Fruit fly (Drosophila melanogaster) whole organism, embryonic: Measurements from ENCODE around the gene Moe.

Experiments used
- B-H1 ChIP-seq: fragments of 200-800 bp; sonication (Bioruptor generic); IDR thresholded peaks from 3 replicates; pipeline ENCODE4 v1.3.6; 2022; ENCODE audit warnings: missing biosample characterization, missing genetic modification characterization
- CG10959 ChIP-seq: fragments of 200-800 bp; sonication (Bioruptor generic); IDR thresholded peaks from 2 replicates; pipeline ENCODE4 v1.3.6; 2022; ENCODE audit warnings: missing biosample characterization, missing genetic modification characterization
- CG11247 ChIP-seq: fragments of 200-800 bp; sonication (Bioruptor generic); IDR thresholded peaks from 2 replicates; pipeline ENCODE4 v1.3.6; 2022; ENCODE audit warnings: missing biosample characterization, missing genetic modification characterization
- CG12659 ChIP-seq: fragments of 200-800 bp; sonication (Bioruptor generic); optimal IDR thresholded peaks from 3 replicates; lab custom pipeline; 2017; ENCODE audit warnings: mild to moderate bottlenecking, missing biosample characterization, missing genetic modification reagents, missing genetic modification characterization
- CG12942 ChIP-seq: fragments of 200-800 bp; sonication (Bioruptor generic); optimal IDR thresholded peaks from 3 replicates; lab custom pipeline; 2016; ENCODE audit warnings: missing biosample characterization, missing genetic modification characterization
- CG15479 ChIP-seq: fragments of 200-800 bp; sonication (Bioruptor generic); optimal IDR thresholded peaks from 3 replicates; lab custom pipeline; 2019; ENCODE audit warnings: missing biosample characterization, mild to moderate bottlenecking, missing genetic modification characterization, moderate library complexity
- CG15514 ChIP-seq: fragments of 200-800 bp; sonication (Bioruptor generic); optimal IDR thresholded peaks from 3 replicates; lab custom pipeline; 2017; ENCODE audit warnings: missing biosample characterization, missing genetic modification characterization, mild to moderate bottlenecking, moderate library complexity, missing genetic modification reagents
- CG17385 ChIP-seq: fragments of 200-800 bp; sonication (Bioruptor generic); optimal IDR thresholded peaks from 3 replicates; lab custom pipeline; 2018; ENCODE audit warnings: missing biosample characterization, mild to moderate bottlenecking, missing genetic modification characterization
- CG31388 ChIP-seq: fragments of 200-800 bp; sonication (Bioruptor generic); optimal IDR thresholded peaks from 2 replicates; lab custom pipeline; 2016; ENCODE audit warnings: missing biosample characterization, missing genetic modification characterization
- CG32767 ChIP-seq: fragments of 200-800 bp; sonication (Bioruptor generic); IDR thresholded peaks from 2 replicates; pipeline ENCODE4 v1.3.6; 2022; ENCODE audit warnings: missing biosample characterization, missing genetic modification characterization
- CG3726 ChIP-seq: fragments of 200-800 bp; sonication (Bioruptor generic); IDR thresholded peaks from 3 replicates; pipeline ENCODE4, ENCODE4 v1.3.6; 2022; ENCODE audit warnings: missing biosample characterization, missing genetic modification characterization
- CG3838 ChIP-seq: fragments of 200-800 bp; sonication (Bioruptor generic); optimal IDR thresholded peaks from 3 replicates; lab custom pipeline; 2016; ENCODE audit warnings: missing biosample characterization, missing genetic modification characterization
- CG4820 ChIP-seq: fragments of 200-800 bp; sonication (Bioruptor generic); optimal IDR thresholded peaks from 3 replicates; lab custom pipeline; 2016; ENCODE audit warnings: missing biosample characterization, missing genetic modification characterization
- CG5245 ChIP-seq: fragments of 200-800 bp; sonication (Bioruptor generic); optimal IDR thresholded peaks from 3 replicates; lab custom pipeline; 2016; ENCODE audit warnings: missing biosample characterization, missing genetic modification characterization
- CG9876 ChIP-seq: fragments of 200-800 bp; sonication (Bioruptor generic); optimal IDR thresholded peaks from 2 replicates; lab custom pipeline; 2016; ENCODE audit warnings: missing biosample characterization, missing genetic modification characterization
- Eip74EF ChIP-seq, 2 experiments: fragments of 200-800 bp in 1 of 2; fragments of >200 bp in 1 of 2; sonication (Bioruptor generic) in 1 of 2; optimal IDR thresholded peaks; 2 replicates each; lab custom pipeline; 2017 to 2019; ENCODE audit warnings: missing biosample characterization in 2 of 2, missing genetic modification characterization in 2 of 2, mild to moderate bottlenecking in 1 of 2, moderate library complexity in 1 of 2
- Elba2 ChIP-seq: fragments of 200-800 bp; sonication (Bioruptor generic); optimal IDR thresholded peaks from 3 replicates; lab custom pipeline; 2016; ENCODE audit warnings: missing biosample characterization, missing genetic modification characterization
- Max ChIP-seq: fragments of 200-800 bp; sonication (Bioruptor generic); optimal IDR thresholded peaks from 2 replicates; lab custom pipeline; 2016; ENCODE audit warnings: missing biosample characterization, mild to moderate bottlenecking, missing genetic modification characterization
- Med ChIP-seq: fragments of 200-800 bp; sonication (Bioruptor generic); peaks from one replicate; lab custom pipeline; 2016; ENCODE audit warnings: missing biosample characterization, missing genetic modification characterization, mild to moderate bottlenecking, inconsistent platforms, moderate library complexity
- Neu2 ChIP-seq: fragments of 200-800 bp; sonication (Bioruptor generic); optimal IDR thresholded peaks from 3 replicates; lab custom pipeline; 2016; ENCODE audit warnings: missing biosample characterization, missing genetic modification characterization, borderline replicate concordance
- Sry-δ ChIP-seq: fragments of 200-800 bp; sonication (Bioruptor generic); optimal IDR thresholded peaks from 2 replicates; lab custom pipeline; 2016; ENCODE audit warnings: missing biosample characterization, missing genetic modification characterization
- Trl ChIP-seq, 3 experiments: fragments of >200 bp in 2 of 3; fragments of 200-800 bp in 1 of 3; sonication (Bioruptor generic) in 1 of 3; optimal IDR thresholded peaks; 2 replicates in 1 of 3; 3 replicates in 2 of 3; lab custom pipeline; 2016 to 2017; ENCODE audit warnings: missing biosample characterization in 1 of 3, missing genetic modification characterization in 1 of 3
- amos ChIP-seq: fragments of 200-800 bp; sonication (Bioruptor generic); IDR thresholded peaks from 2 replicates; pipeline ENCODE4 v1.3.6; 2022; ENCODE audit warnings: missing biosample characterization, missing genetic modification characterization; ENCODE audit not compliant: partially characterized antibody
- cg ChIP-seq: fragments of 200-800 bp; sonication (Bioruptor generic); optimal IDR thresholded peaks from 3 replicates; lab custom pipeline; 2019; ENCODE audit warnings: missing biosample characterization, mild to moderate bottlenecking, missing genetic modification characterization, moderate library complexity
- chinmo ChIP-seq: fragments of 200-800 bp; sonication (Bioruptor generic); IDR thresholded peaks from 4 replicates; pipeline ENCODE4 v1.3.6; 2022; ENCODE audit warnings: missing biosample characterization, missing genetic modification characterization; ENCODE audit not compliant: partially characterized antibody
- ci ChIP-seq: fragments of 200-800 bp; sonication (Bioruptor generic); IDR thresholded peaks from 3 replicates; pipeline ENCODE4 v1.3.6; 2022; ENCODE audit warnings: missing biosample characterization, missing genetic modification characterization
- dmrt11E ChIP-seq: fragments of 200-800 bp; sonication (Bioruptor generic); optimal IDR thresholded peaks from 3 replicates; lab custom pipeline; 2018; ENCODE audit warnings: missing biosample characterization, mild to moderate bottlenecking, missing genetic modification characterization, moderate library complexity
- esg ChIP-seq: fragments of 200-800 bp; sonication (Bioruptor generic); conservative IDR thresholded peaks from 2 replicates; pipeline ENCODE4 v1.3.6; 2022; ENCODE audit warnings: missing biosample characterization, missing genetic modification characterization
- fd64A ChIP-seq: fragments of 200-800 bp; sonication (Bioruptor generic); optimal IDR thresholded peaks from 3 replicates; lab custom pipeline; 2018; ENCODE audit warnings: missing biosample characterization, mild to moderate bottlenecking, missing genetic modification characterization
- gsb-n ChIP-seq: fragments of 200-800 bp; sonication (Bioruptor generic); optimal IDR thresholded peaks from 3 replicates; lab custom pipeline; 2018; ENCODE audit warnings: missing biosample characterization, mild to moderate bottlenecking, missing genetic modification characterization
- hkb ChIP-seq, 2 experiments: fragments of 200-800 bp in 1 of 2; fragments of >200 bp in 1 of 2; sonication (Bioruptor generic) in 1 of 2; IDR thresholded peaks in 1 of 2; optimal IDR thresholded peaks in 1 of 2; 2 replicates each; pipeline versions ENCODE4 v1.3.6 to Lab custom; 2017 to 2022; ENCODE audit warnings: missing biosample characterization in 1 of 2, missing genetic modification characterization in 1 of 2
- insv ChIP-seq, 2 experiments: fragments of 200-800 bp; sonication (Bioruptor generic); optimal IDR thresholded peaks; 3 replicates each; lab custom pipeline; 2016 to 2018; ENCODE audit warnings: missing biosample characterization in 2 of 2, missing genetic modification characterization in 2 of 2
- lov ChIP-seq, 2 experiments: fragments of 200-800 bp in 1 of 2; fragments of >200 bp in 1 of 2; sonication (Bioruptor generic) in 1 of 2; IDR thresholded peaks in 1 of 2; optimal IDR thresholded peaks in 1 of 2; 2 replicates in 1 of 2; 3 replicates in 1 of 2; pipeline versions ENCODE4 v1.3.6 to Lab custom; 2017 to 2022; ENCODE audit warnings: missing biosample characterization in 1 of 2, missing genetic modification characterization in 1 of 2
- onecut ChIP-seq: fragments of 200-800 bp; sonication (Bioruptor generic); IDR thresholded peaks from 2 replicates; pipeline ENCODE4 v1.3.6; 2022; ENCODE audit warnings: missing biosample characterization, missing genetic modification characterization
- otp ChIP-seq: fragments of 200-800 bp; sonication (Bioruptor generic); IDR thresholded peaks from 3 replicates; pipeline ENCODE4, ENCODE4 v1.3.6; 2022; ENCODE audit warnings: missing biosample characterization, missing genetic modification characterization
- p53 ChIP-seq: fragments of 200-800 bp; sonication (Bioruptor generic); optimal IDR thresholded peaks from 2 replicates; lab custom pipeline; 2016; ENCODE audit warnings: missing biosample characterization, missing genetic modification characterization
- ranshi ChIP-seq: fragments of 200-800 bp; sonication (Bioruptor generic); IDR thresholded peaks from 2 replicates; pipeline ENCODE4 v1.3.6; 2022; ENCODE audit warnings: missing biosample characterization, missing genetic modification characterization
- rib ChIP-seq: fragments of 200-800 bp; sonication (Bioruptor generic); IDR thresholded peaks from 2 replicates; pipeline ENCODE4 v1.3.6; 2022; ENCODE audit warnings: missing biosample characterization, missing genetic modification characterization
- row ChIP-seq: fragments of 200-800 bp; sonication (Bioruptor generic); IDR thresholded peaks from 3 replicates; pipeline ENCODE4 v1.3.6; 2022; ENCODE audit warnings: missing biosample characterization, missing genetic modification characterization
- sens-2 ChIP-seq: fragments of 200-800 bp; sonication (Bioruptor generic); IDR thresholded peaks from 2 replicates; pipeline ENCODE4 v1.3.6; 2022; ENCODE audit warnings: missing biosample characterization, missing genetic modification characterization
- seq ChIP-seq: fragments of 200-800 bp; sonication (Bioruptor generic); IDR thresholded peaks from 2 replicates; pipeline ENCODE4 v1.3.6; 2022; ENCODE audit warnings: missing biosample characterization, missing genetic modification characterization
- sisA ChIP-seq: fragments of 200-800 bp; sonication (Bioruptor generic); IDR thresholded peaks from 2 replicates; pipeline ENCODE4 v1.3.6; 2022; ENCODE audit warnings: missing biosample characterization, missing genetic modification characterization
- slou ChIP-seq: fragments of 200-800 bp; sonication (Bioruptor generic); optimal IDR thresholded peaks from 3 replicates; lab custom pipeline; 2016; ENCODE audit warnings: missing biosample characterization, missing genetic modification characterization
- tio ChIP-seq: fragments of 200-800 bp; sonication (Bioruptor generic); optimal IDR thresholded peaks from 2 replicates; lab custom pipeline; 2017; ENCODE audit warnings: missing biosample characterization, missing genetic modification characterization, inconsistent platforms
- toy ChIP-seq: fragments of 200-800 bp; sonication (Bioruptor generic); IDR thresholded peaks from 2 replicates; pipeline ENCODE4 v1.3.6; 2022; ENCODE audit warnings: missing biosample characterization, missing genetic modification characterization
- wek ChIP-seq: fragments of 200-800 bp; sonication (Bioruptor generic); optimal IDR thresholded peaks from 3 replicates; lab custom pipeline; 2018; ENCODE audit warnings: missing biosample characterization, mild to moderate bottlenecking, missing genetic modification characterization, moderate library complexity

Gene Moe

dm6 chrX:8908137-8908536 is 10.0 kb upstream of the Moe start (continued):
- TF ChIP-seq Sry-δ (GFP tag; lab: Kevin White, UChicago) (no peak), dmrt11E (no peak), Max (GFP tag; lab: Kevin White, UChicago) (no peak), onecut (peak; percentile 54), Trl (optimal IDR thresholded peaks at IDR 0.05; lab: Kevin White, UChicago) (peak in 1 of 2 experiments; percentile 9), Trl (GFP tag; optimal IDR thresholded peaks at IDR 0.05; lab: Kevin White, UChicago) (no peak), CG3838 (no peak), lov (optimal IDR thresholded peaks at IDR 0.05; lab: Kevin White, UChicago) (no peak), lov (GFP tag; IDR thresholded peaks at IDR 0.05; lab: Robert Waterston, UW) (no peak), CG3726 (GFP tag; lab: Robert Waterston, UW) (no peak)
- TF ChIP-seq, all 482 proteins: peak for 11

dm6 chrX:8907547-8907813 is 9.3 kb upstream of the Moe start:
- TF ChIP-seq Eip74EF (GFP tag; optimal IDR thresholded peaks at IDR 0.05; lab: Kevin White, UChicago) (no peak), insv (GFP tag; optimal IDR thresholded peaks at IDR 0.05; lab: Kevin White, UChicago) (peak in 1 of 2 experiments; percentile 35), CG17385 (GFP tag; lab: Kevin White, UChicago) (peak; percentile 77), cg (GFP tag; lab: Kevin White, UChicago) (peak; percentile 62), p53 (GFP tag; lab: Kevin White, UChicago) (peak; percentile 76), slou (GFP tag; lab: Kevin White, UChicago) (no peak), CG15479 (GFP tag; lab: Kevin White, UChicago) (peak; percentile 54), sisA (GFP tag; lab: Robert Waterston, UW) (no peak), gsb-n (tag; lab: Kevin White, UChicago) (peak; percentile 47), CG10959 (GFP tag; lab: Robert Waterston, UW) (no peak), Elba2 (peak; percentile 44), tio (GFP tag; lab: Kevin White, UChicago) (no peak), Med (GFP tag; lab: Kevin White, UChicago) (no peak), ci (no peak), fd64A (GFP tag; lab: Kevin White, UChicago) (no peak)
- TF ChIP-seq, all 482 proteins: peak for 7

dm6 chrX:8906805-8907546 is 8.8 kb upstream of the Moe start, which contains the start of gene rdgA:
Gene rdgA, plus strand, starts transcription at chrX:8907068.
- TF ChIP-seq Neu2 (no peak), sens-2 (no peak), CG15514 (peak; percentile 34), CG31388 (GFP tag; lab: Kevin White, UChicago) (no peak), CG9876 (GFP tag; lab: Kevin White, UChicago) (no peak), CG12659 (GFP tag; lab: Kevin White, UChicago) (no peak), rib (GFP tag; lab: Robert Waterston, UW) (no peak), ranshi (GFP tag; lab: Robert Waterston, UW) (peak; percentile 48; the same call in 1 of the 2 replicates), CG11247 (peak; percentile 57; the same call in 1 of the 2 replicates), amos (peak; percentile 71), CG4820 (GFP tag; lab: Kevin White, UChicago) (no peak), esg (GFP tag; lab: Robert Waterston, UW) (0 out of 2 replicates have a peak, but pooled peaks have one; percentile 9), otp (no peak), seq (GFP tag; lab: Robert Waterston, UW) (no peak), CG32767 (no peak), hkb (optimal IDR thresholded peaks at IDR 0.05; lab: Kevin White, UChicago) (no peak), hkb (GFP tag; IDR thresholded peaks at IDR 0.05; lab: Robert Waterston, UW) (no peak), B-H1 (0 out of 3 replicates have a peak, but pooled peaks have one; percentile 15), CG12942 (GFP tag; lab: Kevin White, UChicago) (no peak), toy (GFP tag; lab: Robert Waterston, UW) (no peak), chinmo (GFP tag; lab: Robert Waterston, UW) (peak; percentile 12; the same call in 1 of the 4 replicates), CG10959 (GFP tag; lab: Robert Waterston, UW) (no peak), wek (GFP tag; lab: Kevin White, UChicago) (no peak), row (GFP tag; lab: Robert Waterston, UW) (peak; percentile 88), CG5245 (GFP tag; lab: Kevin White, UChicago) (no peak)
